Fruit fly (Drosophila melanogaster): ENCODE measurements around the gene CG5664.
A peak's percentile ranks its signal among the peaks of the same experiment; 100 is the strongest.

Gene CG5664

dm6 chr3L:21483837-21484236, 42.7 kb upstream of the CG5664 start (continued):
- no peak for TF ChIP-seq slou (GFP tag; optimal IDR thresholded peaks at IDR 0.05)
- no peak for TF ChIP-seq inv (GFP tag; IDR thresholded peaks at IDR 0.05; ENCODE audit: partially characterized antibody)
- peak; percentile 40 for TF ChIP-seq her (GFP tag; optimal IDR thresholded peaks at IDR 0.05)
- TF ChIP-seq sc (optimal IDR thresholded peaks at IDR 0.05): no peak
- TF ChIP-seq sc (GFP tag; optimal IDR thresholded peaks at IDR 0.05): no peak
- TF ChIP-seq Xrp1 (GFP tag; IDR thresholded peaks at IDR 0.05): 0 out of 2 replicates have a peak, but pooled peaks have one; percentile 24
- no peak for TF ChIP-seq CG4282 (GFP tag; optimal IDR thresholded peaks at IDR 0.05)
- TF ChIP-seq Fer2 (tag; optimal IDR thresholded peaks at IDR 0.05): no peak
- TF ChIP-seq Abd-B (GFP tag; optimal IDR thresholded peaks at IDR 0.05): no peak
- no peak for TF ChIP-seq Drgx (GFP tag; IDR thresholded peaks at IDR 0.05)
- no peak for TF ChIP-seq abd-A (tag; optimal IDR thresholded peaks at IDR 0.05)
- no peak for TF ChIP-seq CG6272 (GFP tag; IDR thresholded peaks at IDR 0.05)
- TF ChIP-seq CG10209 (GFP tag; optimal IDR thresholded peaks at IDR 0.05): no peak
- TF ChIP-seq shn (GFP tag; optimal IDR thresholded peaks at IDR 0.05): peak; percentile 15
- TF ChIP-seq CG3065 (GFP tag; optimal IDR thresholded peaks at IDR 0.05): no peak
- TF ChIP-seq CG9817 (tag; optimal IDR thresholded peaks at IDR 0.05): no peak
- TF ChIP-seq Ets65A (GFP tag): no peak
- TF ChIP-seq Taf1 (GFP tag; IDR thresholded peaks at IDR 0.05): no peak
- no peak for TF ChIP-seq chn (GFP tag; optimal IDR thresholded peaks at IDR 0.05)
- TF ChIP-seq CG15479 (GFP tag; optimal IDR thresholded peaks at IDR 0.05): no peak
- TF ChIP-seq sens (GFP tag): no peak
- TF ChIP-seq CG15696 (tag; optimal IDR thresholded peaks at IDR 0.05): peak; percentile 62
- TF ChIP-seq hb (GFP tag; IDR thresholded peaks at IDR 0.05; ENCODE audit: partially characterized antibody): no peak
- TF ChIP-seq E2f1 (GFP tag; IDR thresholded peaks at IDR 0.05): no peak
- TF ChIP-seq eve (GFP tag; optimal IDR thresholded peaks at IDR 0.05): peak in 1 of 2 experiments; percentile 35
- TF ChIP-seq ab (GFP tag; optimal IDR thresholded peaks at IDR 0.05): no peak
- TF ChIP-seq Usf (GFP tag; optimal IDR thresholded peaks at IDR 0.05): no peak
- no peak for TF ChIP-seq Doc3 (GFP tag; IDR thresholded peaks at IDR 0.05; ENCODE audit: partially characterized antibody)
- peak; percentile 87 for TF ChIP-seq HmgD (GFP tag; optimal IDR thresholded peaks at IDR 0.05)
- TF ChIP-seq toy (GFP tag; IDR thresholded peaks at IDR 0.05): no peak
- peak; percentile 83 for TF ChIP-seq Ets97D (GFP tag; optimal IDR thresholded peaks at IDR 0.05)
- TF ChIP-seq z (GFP tag; IDR thresholded peaks at IDR 0.05): no peak
- TF ChIP-seq croc (GFP tag; conservative IDR thresholded peaks at IDR 0.05): no peak
- peak; percentile 61 for TF ChIP-seq sug (tag; optimal IDR thresholded peaks at IDR 0.05)
- peak; percentile 19 for TF ChIP-seq mam (GFP tag; optimal IDR thresholded peaks at IDR 0.05)
- no peak for TF ChIP-seq ewg (GFP tag; optimal IDR thresholded peaks at IDR 0.05)
- TF ChIP-seq ttk (GFP tag; IDR thresholded peaks at IDR 0.05): no peak
- no peak for TF ChIP-seq cwo (GFP tag; optimal IDR thresholded peaks at IDR 0.05)
- no peak for TF ChIP-seq Opbp (GFP tag; IDR thresholded peaks at IDR 0.05; ENCODE audit: partially characterized antibody)
- TF ChIP-seq usp (GFP tag; optimal IDR thresholded peaks at IDR 0.05): no peak
- no peak; the same call in 1 of the 2 replicates for TF ChIP-seq lmd (GFP tag; IDR thresholded peaks at IDR 0.05)
- TF ChIP-seq btn (GFP tag; optimal IDR thresholded peaks at IDR 0.05): no peak
- TF ChIP-seq CG7928 (GFP tag; optimal IDR thresholded peaks at IDR 0.05): no peak
- TF ChIP-seq CG12769 (tag; optimal IDR thresholded peaks at IDR 0.05): no peak
- no peak for TF ChIP-seq Gsc (GFP tag; IDR thresholded peaks at IDR 0.05)
- TF ChIP-seq wdn (GFP tag; IDR thresholded peaks at IDR 0.05): no peak
- peak; percentile 29 for TF ChIP-seq NC2β (GFP tag; optimal IDR thresholded peaks at IDR 0.05)
- TF ChIP-seq CG4730 (GFP tag; IDR thresholded peaks at IDR 0.05): no peak
- TF ChIP-seq CG18476 (GFP tag; optimal IDR thresholded peaks at IDR 0.05): no peak
- no peak for TF ChIP-seq CG6254 (GFP tag; optimal IDR thresholded peaks at IDR 0.05)
- TF ChIP-seq HLHmδ (GFP tag; optimal IDR thresholded peaks at IDR 0.05): no peak
- TF ChIP-seq tx (GFP tag; optimal IDR thresholded peaks at IDR 0.05): no peak
- TF ChIP-seq rib (GFP tag; IDR thresholded peaks at IDR 0.05): no peak
